Fruit fly (Drosophila melanogaster): ENCODE results near the gene CG9727.
A peak's percentile ranks its signal among the peaks of the same experiment; 100 is the strongest.

CG9727 gene

DNA sequence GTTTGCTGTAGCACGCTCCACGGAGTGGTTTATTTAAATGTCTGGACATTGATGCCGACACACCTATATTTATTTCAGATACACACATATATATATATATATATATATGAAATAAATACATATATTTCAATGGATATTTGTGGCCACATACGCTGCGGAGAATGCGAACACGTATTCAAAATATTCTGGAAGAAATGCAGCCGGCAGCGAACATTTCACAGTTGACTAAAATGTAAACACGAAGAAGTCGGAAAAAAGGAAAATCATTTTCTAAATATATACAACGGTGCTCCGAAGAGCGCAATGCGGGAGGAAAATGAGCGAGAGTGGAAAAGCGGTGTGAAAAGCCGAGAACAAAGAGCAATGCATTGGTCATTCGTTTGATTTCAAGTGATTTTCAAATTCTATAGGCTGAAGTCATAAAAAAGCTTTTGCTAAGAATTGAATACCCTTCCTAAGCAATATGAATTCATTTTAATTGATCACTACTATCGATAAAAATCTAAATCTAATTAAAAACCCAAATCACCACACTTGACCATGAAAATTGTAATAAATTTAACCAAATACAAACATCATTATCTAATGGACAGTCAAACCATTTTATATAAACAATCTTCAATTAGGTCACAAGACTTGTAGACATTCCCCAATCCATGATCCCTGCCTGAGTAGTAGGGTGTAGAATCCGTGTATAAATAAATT lies 11.3 kb upstream of the CG9727 start (continued):
- peak; percentile 11 for TF ChIP-seq Fer3 (tag; optimal IDR thresholded peaks at IDR 0.05)
- peak; percentile 10 for TF ChIP-seq disco-r (GFP tag; optimal IDR thresholded peaks at IDR 0.05)
- TF ChIP-seq CG10543 (GFP tag; optimal IDR thresholded peaks at IDR 0.05), result no peak
- peak in 1 of 2 experiments; percentile 58 for TF ChIP-seq chif (GFP tag; optimal IDR thresholded peaks at IDR 0.05)
- peak; percentile 50 for TF ChIP-seq CG2875 (GFP tag; optimal IDR thresholded peaks at IDR 0.05)
- TF ChIP-seq CG4328 (GFP tag; optimal IDR thresholded peaks at IDR 0.05), result peak; percentile 14
- TF ChIP-seq CG14441 (GFP tag; IDR thresholded peaks at IDR 0.05), result no peak
- TF ChIP-seq CG12659 (GFP tag; optimal IDR thresholded peaks at IDR 0.05), result peak; percentile 58
- TF ChIP-seq CG42726 (GFP tag; IDR thresholded peaks at IDR 0.05; ENCODE audit: partially characterized antibody), result no peak
- peak; percentile 56 for TF ChIP-seq Xbp1 (GFP tag; optimal IDR thresholded peaks at IDR 0.05)
- TF ChIP-seq fd102C (GFP tag; optimal IDR thresholded peaks at IDR 0.05), result no peak
- peak; percentile 59 for TF ChIP-seq D19A (tag; optimal IDR thresholded peaks at IDR 0.05)
- TF ChIP-seq pho (GFP tag; optimal IDR thresholded peaks at IDR 0.05), result peak; percentile 25
- peak; percentile 18 to 36 for TF ChIP-seq Trl (optimal IDR thresholded peaks at IDR 0.05)
- peak; percentile 21 for TF ChIP-seq Trl (GFP tag; optimal IDR thresholded peaks at IDR 0.05)
- TF ChIP-seq wor (GFP tag; IDR thresholded peaks at IDR 0.05), result peak; percentile 50; the same call in 1 of the 2 replicates
- no peak for TF ChIP-seq zen (tag; optimal IDR thresholded peaks at IDR 0.05)
- TF ChIP-seq gcm (GFP tag; optimal IDR thresholded peaks at IDR 0.05), result peak; percentile 78
- peak; percentile 44 for TF ChIP-seq CG13624 (GFP tag; optimal IDR thresholded peaks at IDR 0.05)
- TF ChIP-seq Atf3 (GFP tag; optimal IDR thresholded peaks at IDR 0.05), result peak; percentile 29
- no peak for TF ChIP-seq sc (optimal IDR thresholded peaks at IDR 0.05)
- peak; percentile 55 for TF ChIP-seq sc (GFP tag; optimal IDR thresholded peaks at IDR 0.05)
- TF ChIP-seq salm (tag; optimal IDR thresholded peaks at IDR 0.05), result peak; percentile 49
- peak; percentile 15; the same call in 1 of the 3 replicates for TF ChIP-seq croc (GFP tag; conservative IDR thresholded peaks at IDR 0.05)
- peak; percentile 54 for TF ChIP-seq CG1603 (tag; optimal IDR thresholded peaks at IDR 0.05)
- peak; percentile 9 for TF ChIP-seq slp2 (GFP tag; optimal IDR thresholded peaks at IDR 0.05)
- peak; percentile 83 for TF ChIP-seq sd (tag; optimal IDR thresholded peaks at IDR 0.05)
- TF ChIP-seq Hmr (GFP tag; optimal IDR thresholded peaks at IDR 0.05), result peak; percentile 34
- peak; percentile 14 for TF ChIP-seq Fer2 (tag; optimal IDR thresholded peaks at IDR 0.05)
- TF ChIP-seq cato (GFP tag; optimal IDR thresholded peaks at IDR 0.05; ENCODE audit: borderline replicate concordance), result no peak
- TF ChIP-seq C15 (GFP tag; IDR thresholded peaks at IDR 0.05), result no peak
- peak; percentile 59 for TF ChIP-seq oc (tag; optimal IDR thresholded peaks at IDR 0.05)
- TF ChIP-seq CG8944 (GFP tag; optimal IDR thresholded peaks at IDR 0.05), result peak; percentile 19
- TF ChIP-seq MBD-R2 (GFP tag; IDR thresholded peaks at IDR 0.05), result no peak
- peak; percentile 9 for TF ChIP-seq HmgZ (tag; optimal IDR thresholded peaks at IDR 0.05)
- TF ChIP-seq CG8388 (GFP tag; optimal IDR thresholded peaks at IDR 0.05), result peak; percentile 69
- no peak for TF ChIP-seq dati (GFP tag; IDR thresholded peaks at IDR 0.05)
- peak; percentile 61 for TF ChIP-seq org-1 (GFP tag; optimal IDR thresholded peaks at IDR 0.05)
- TF ChIP-seq CG7556 (GFP tag; optimal IDR thresholded peaks at IDR 0.05), result peak; percentile 68
- TF ChIP-seq CG10267 (tag; optimal IDR thresholded peaks at IDR 0.05), result peak; percentile 21
- TF ChIP-seq CG10462 (GFP tag; optimal IDR thresholded peaks at IDR 0.05), result peak; percentile 0
- TF ChIP-seq CG7372 (GFP tag; IDR thresholded peaks at IDR 0.05), result no peak
- peak; percentile 45 for TF ChIP-seq CG18619 (GFP tag; optimal IDR thresholded peaks at IDR 0.05)
- peak; percentile 51 for TF ChIP-seq Nf-YB (GFP tag; optimal IDR thresholded peaks at IDR 0.05)
- TF ChIP-seq sqz (GFP tag; optimal IDR thresholded peaks at IDR 0.05), result no peak
- peak; percentile 64 for TF ChIP-seq sug (tag; optimal IDR thresholded peaks at IDR 0.05)
- peak; percentile 50 for TF ChIP-seq run (tag; optimal IDR thresholded peaks at IDR 0.05)
- TF ChIP-seq CG13123 (GFP tag; optimal IDR thresholded peaks at IDR 0.05), result no peak
- TF ChIP-seq Hr3 (GFP tag; optimal IDR thresholded peaks at IDR 0.05), result peak; percentile 62
- no peak for TF ChIP-seq CG11247 (GFP tag; IDR thresholded peaks at IDR 0.05)

Measured in whole organism, embryonic.